Worm (Caenorhabditis elegans) whole organism, midembryonic: Measurements from ENCODE around the gene F37B12.3.

Source experiments
- cog-1 ChIP-seq: sonication (generic microtip); optimal IDR thresholded peaks from 2 replicates; lab custom pipeline; 2016; ENCODE audit warnings: missing genetic modification characterization, missing compliant biosample characterization
- flt-1 ChIP-seq: fragments of 200-800 bp; sonication (Bioruptor generic); IDR thresholded peaks from 2 replicates; pipeline ENCODE4 v1.3.6; 2022; ENCODE audit warnings: missing genetic modification characterization, missing compliant biosample characterization
- ztf-23 ChIP-seq: fragments of 200-800 bp; sonication (Bioruptor generic); IDR thresholded peaks from 2 replicates; pipeline ENCODE4 v1.3.6; 2022; ENCODE audit warnings: missing genetic modification reagents, missing genetic modification characterization, missing compliant biosample characterization

DNA sequence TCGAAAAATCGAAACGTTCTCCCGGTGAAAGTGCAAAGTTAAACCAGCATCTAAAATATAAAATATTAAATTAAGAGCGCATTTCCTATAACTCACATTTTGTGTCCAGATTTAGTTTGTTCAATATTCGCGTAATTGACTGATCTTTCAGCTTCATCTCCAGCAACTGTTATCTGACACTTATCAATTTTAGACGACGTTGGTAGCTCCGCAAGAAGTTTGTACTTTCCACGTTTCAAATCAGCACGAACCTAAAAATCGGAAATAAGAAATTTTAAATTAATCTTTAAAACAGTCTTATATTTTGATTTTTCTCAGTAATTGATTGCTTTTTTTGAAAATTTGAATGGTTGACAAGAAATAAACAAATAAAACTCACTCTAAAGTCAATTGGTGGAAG, 23.6 kb downstream of the F37B12.3 start:
- TF ChIP-seq flt-1 (GFP tag; lab: Robert Waterston, UW) (no peak), ztf-23 (GFP tag; lab: Robert Waterston, UW) (no peak), cog-1 (tag; lab: Kevin White, UChicago) (no peak)
